Worm (Caenorhabditis elegans) whole organism, L4 larva: ENCODE data around the gene srx-78.
A peak's percentile ranks its signal among the peaks of the same experiment; 100 is the strongest.

ENCODE experiments used
- D1046.2 ChIP-seq: fragments of 200-800 bp; sonication (Bioruptor generic); IDR thresholded peaks from 2 replicates; pipeline ENCODE4 v1.3.6; 2022; ENCODE audit warnings: missing genetic modification characterization, missing compliant biosample characterization
- F26F4.8 ChIP-seq: fragments of 200-800 bp; sonication (Bioruptor generic); conservative IDR thresholded peaks from 2 replicates; pipeline ENCODE4 v1.3.6; 2022; ENCODE audit warnings: missing genetic modification characterization, missing compliant biosample characterization
- T26A8.4 ChIP-seq: fragments of 200-800 bp; sonication (Bioruptor generic); IDR thresholded peaks from 2 replicates; pipeline ENCODE4 v1.3.6; 2022; ENCODE audit warnings: missing genetic modification characterization, missing compliant biosample characterization
- Y48G9A.11 ChIP-seq: fragments of 200-800 bp; sonication (Bioruptor generic); IDR thresholded peaks from 2 replicates; pipeline ENCODE4 v1.3.6; 2022; ENCODE audit warnings: missing genetic modification reagents, missing genetic modification characterization, missing compliant biosample characterization
- Y75B8A.6 ChIP-seq: fragments of 200-800 bp; sonication (Bioruptor generic); IDR thresholded peaks from 2 replicates; pipeline ENCODE4 v1.3.6; 2022; ENCODE audit warnings: missing genetic modification reagents, missing genetic modification characterization, missing compliant biosample characterization
- ZK337.2 ChIP-seq: fragments of 200-800 bp; sonication (Bioruptor generic); IDR thresholded peaks from 2 replicates; pipeline ENCODE4 v1.3.6; 2022; ENCODE audit warnings: missing genetic modification reagents, missing genetic modification characterization, missing compliant biosample characterization
- aha-1 ChIP-seq: fragments of 150-350 bp; peaks from one replicate; lab custom pipeline; 2014; ENCODE audit warnings: missing biosample characterization, missing genetic modification characterization
- ama-1 ChIP-seq: fragments of 150-350 bp; optimal IDR thresholded peaks from 2 replicates; lab custom pipeline; 2014; ENCODE audit warnings: inconsistent platforms, mixed read lengths
- ceh-28 ChIP-seq: fragments of 150-350 bp; optimal IDR thresholded peaks from 2 replicates; lab custom pipeline; 2014; ENCODE audit warnings: missing biosample characterization, missing genetic modification reagents, missing genetic modification characterization
- ceh-32 ChIP-seq: sonication (generic microtip); optimal IDR thresholded peaks from 2 replicates; lab custom pipeline; 2016; ENCODE audit warnings: mild to moderate bottlenecking, missing genetic modification characterization, missing compliant biosample characterization; ENCODE audit not compliant: poor library complexity
- daf-12 ChIP-seq: fragments of 150-350 bp; optimal IDR thresholded peaks from 2 replicates; lab custom pipeline; 2014; ENCODE audit warnings: missing biosample characterization, missing genetic modification reagents, missing genetic modification characterization
- daf-19 ChIP-seq: fragments of 200-800 bp; sonication (Bioruptor generic); conservative IDR thresholded peaks from 2 replicates; pipeline ENCODE4 v1.3.6; 2022; ENCODE audit warnings: missing genetic modification characterization, missing compliant biosample characterization
- dmd-8 ChIP-seq: fragments of 200-800 bp; sonication (Bioruptor generic); IDR thresholded peaks from 2 replicates; pipeline ENCODE4 v1.3.6; 2022; ENCODE audit warnings: missing genetic modification characterization, missing compliant biosample characterization
- dmd-9 ChIP-seq: fragments of 200-800 bp; sonication (Bioruptor generic); IDR thresholded peaks from 2 replicates; pipeline ENCODE4 v1.3.6; 2022; ENCODE audit warnings: missing genetic modification reagents, missing genetic modification characterization, missing compliant biosample characterization
- dpl-1 ChIP-seq: fragments of 150-350 bp; optimal IDR thresholded peaks from 2 replicates; lab custom pipeline; 2014; ENCODE audit warnings: missing biosample characterization, missing genetic modification reagents, missing genetic modification characterization
- dve-1 ChIP-seq: sonication (generic microtip); optimal IDR thresholded peaks from 2 replicates; lab custom pipeline; 2017; ENCODE audit warnings: antibody characterized with exemption, mild to moderate bottlenecking, missing genetic modification characterization, missing compliant biosample characterization; ENCODE audit not compliant: insufficient read depth
- egl-27 ChIP-seq: sonication (generic microtip); optimal IDR thresholded peaks from 3 replicates; lab custom pipeline; 2017; ENCODE audit warnings: missing biosample characterization, missing genetic modification reagents, missing genetic modification characterization
- egl-43 ChIP-seq: fragments of 200-800 bp; sonication (Bioruptor generic); IDR thresholded peaks from 2 replicates; pipeline ENCODE4 v1.3.6; 2022; ENCODE audit warnings: missing genetic modification reagents, missing genetic modification characterization, missing compliant biosample characterization
- gei-8 ChIP-seq: fragments of 200-800 bp; sonication (Bioruptor generic); optimal IDR thresholded peaks from 2 replicates; lab custom pipeline; 2018; ENCODE audit warnings: mild to moderate bottlenecking, missing genetic modification characterization, missing compliant biosample characterization
- hlh-11 ChIP-seq: fragments of 200-800 bp; sonication (Bioruptor generic); optimal IDR thresholded peaks from 2 replicates; lab custom pipeline; 2018; ENCODE audit warnings: mild to moderate bottlenecking, missing genetic modification characterization, missing compliant biosample characterization
- jun-1 ChIP-seq: fragments of 150-350 bp; optimal IDR thresholded peaks from 2 replicates; lab custom pipeline; 2014; ENCODE audit warnings: missing biosample characterization, missing genetic modification reagents, missing genetic modification characterization
- lim-7 ChIP-seq: fragments of 200-800 bp; sonication (Bioruptor generic); IDR thresholded peaks from 2 replicates; pipeline ENCODE4 v1.3.6; 2022; ENCODE audit warnings: missing genetic modification characterization, missing compliant biosample characterization
- lin-1 ChIP-seq: fragments of 200-800 bp; sonication (Bioruptor generic); IDR thresholded peaks from 2 replicates; pipeline ENCODE4 v1.3.6; 2022; ENCODE audit warnings: missing genetic modification reagents, missing genetic modification characterization, missing compliant biosample characterization
- lin-13 ChIP-seq: fragments of 150-350 bp; optimal IDR thresholded peaks from 2 replicates; lab custom pipeline; 2014; ENCODE audit warnings: missing biosample characterization, missing genetic modification reagents, missing genetic modification characterization
- lin-38 ChIP-seq: fragments of 200-800 bp; sonication (Bioruptor generic); IDR thresholded peaks from 2 replicates; pipeline ENCODE4 v1.3.6; 2022; ENCODE audit warnings: missing genetic modification reagents, missing genetic modification characterization, missing compliant biosample characterization
- lin-39 ChIP-seq: fragments of 150-350 bp; optimal IDR thresholded peaks from 2 replicates; lab custom pipeline; 2014; ENCODE audit warnings: missing biosample characterization, missing genetic modification reagents, missing genetic modification characterization
- lir-3 ChIP-seq: sonication (generic microtip); optimal IDR thresholded peaks from 2 replicates; lab custom pipeline; 2016; ENCODE audit warnings: mild to moderate bottlenecking, missing genetic modification characterization, missing compliant biosample characterization
- lsy-2 ChIP-seq, 2 experiments: fragments of 150-350 bp in 1 of 2; sonication (generic microtip) in 1 of 2; optimal IDR thresholded peaks; 2 replicates each; lab custom pipeline; 2014 to 2017; ENCODE audit warnings: missing biosample characterization in 2 of 2, missing genetic modification characterization in 2 of 2
- madf-9 ChIP-seq: fragments of 200-800 bp; sonication (Bioruptor generic); conservative IDR thresholded peaks from 2 replicates; pipeline ENCODE4 v1.3.6; 2022; ENCODE audit warnings: missing genetic modification reagents, missing genetic modification characterization, missing compliant biosample characterization
- mdl-1 ChIP-seq, 2 experiments: fragments of 150-350 bp in 1 of 2; sonication (generic microtip) in 1 of 2; optimal IDR thresholded peaks; 2 replicates each; lab custom pipeline; 2014 to 2017; ENCODE audit warnings: missing biosample characterization in 2 of 2, missing genetic modification characterization in 2 of 2
- mes-2 ChIP-seq: sonication (generic microtip); optimal IDR thresholded peaks from 2 replicates; lab custom pipeline; 2016; ENCODE audit warnings: missing genotype, mild to moderate bottlenecking, missing genetic modification characterization, missing compliant biosample characterization; ENCODE audit not compliant: poor library complexity, severe bottlenecking
- mxl-3 ChIP-seq: fragments of 200-800 bp; sonication (Bioruptor generic); optimal IDR thresholded peaks from 2 replicates; lab custom pipeline; 2018; ENCODE audit warnings: mild to moderate bottlenecking, missing genetic modification characterization, missing compliant biosample characterization
- nhr-48 ChIP-seq: sonication (generic microtip); optimal IDR thresholded peaks from 2 replicates; lab custom pipeline; 2016; ENCODE audit warnings: mild to moderate bottlenecking, missing genetic modification characterization, missing compliant biosample characterization
- rbr-2 ChIP-seq: sonication (generic microtip); optimal IDR thresholded peaks from 2 replicates; lab custom pipeline; 2016; ENCODE audit warnings: missing genotype, missing genetic modification characterization, missing compliant biosample characterization
- skn-1 ChIP-seq: fragments of 150-350 bp; optimal IDR thresholded peaks from 2 replicates; lab custom pipeline; 2014; ENCODE audit warnings: missing biosample characterization, missing genetic modification characterization
- unc-130 ChIP-seq: sonication (generic microtip); optimal IDR thresholded peaks from 2 replicates; lab custom pipeline; 2016; ENCODE audit warnings: missing genetic modification reagents, missing genetic modification characterization, missing compliant biosample characterization
- unc-62 ChIP-seq, 3 experiments: fragments of 150-350 bp in 1 of 3; sonication (generic microtip); optimal IDR thresholded peaks in 2 of 3; peaks in 1 of 3; 1 replicate in 1 of 3; 2 replicates in 2 of 3; lab custom pipeline; 2014 to 2017; ENCODE audit warnings: missing biosample characterization in 3 of 3, missing genetic modification characterization in 3 of 3, missing genetic modification reagents in 3 of 3, missing genotype in 1 of 3
- zag-1 ChIP-seq: fragments of 150-350 bp; optimal IDR thresholded peaks from 2 replicates; lab custom pipeline; 2014; ENCODE audit warnings: missing biosample characterization, missing genetic modification characterization
- zfp-2 ChIP-seq: sonication (generic microtip); optimal IDR thresholded peaks from 2 replicates; lab custom pipeline; 2016; ENCODE audit warnings: mild to moderate bottlenecking, missing genetic modification characterization, missing compliant biosample characterization
- zip-2 ChIP-seq: fragments of 150-350 bp; optimal IDR thresholded peaks from 2 replicates; lab custom pipeline; 2014; ENCODE audit warnings: missing biosample characterization, missing genetic modification characterization

Gene srx-78

ce11 chrV:15054733-15055132 lies 40.1 kb upstream of the srx-78 start:
- TF ChIP-seq aha-1: peak; percentile 91
- no peak for TF ChIP-seq skn-1 (tag; lab: Kevin White, UChicago)

- peak; percentile 49 for TF ChIP-seq aha-1
- no peak for TF ChIP-seq ZK337.2 (GFP tag; lab: Robert Waterston, UW)
- no peak for TF ChIP-seq zag-1 (tag; lab: Kevin White, UChicago)
Measured at ce11 chrV:15055873-15056272, 39.0 kb upstream of the srx-78 start, which contains the start of gene C25D7.16. Gene C25D7.16, plus strand, starts transcription at chrV:15056173.

ce11 chrV:15056346-15056839 lies 38.5 kb upstream of the srx-78 start:
- TF ChIP-seq egl-43: 0 out of 2 replicates have a peak, but pooled peaks have one; percentile 24
- no peak for TF ChIP-seq rbr-2 (tag; lab: Kevin White, UChicago)
- TF ChIP-seq madf-9: no peak
- TF ChIP-seq, all 104 proteins: peak for 1

- no peak for TF ChIP-seq mdl-1 (tag; optimal IDR thresholded peaks at IDR 0.05; lab: Kevin White, UChicago)
- no peak for TF ChIP-seq F26F4.8 (GFP tag; lab: Robert Waterston, UW)
- TF ChIP-seq aha-1: peak; percentile 92
- no peak for TF ChIP-seq lim-7 (GFP tag; lab: Robert Waterston, UW)
- no peak for TF ChIP-seq jun-1
Measured at ce11 chrV:15057724-15058123, 37.1 kb upstream of the srx-78 start.

DNA sequence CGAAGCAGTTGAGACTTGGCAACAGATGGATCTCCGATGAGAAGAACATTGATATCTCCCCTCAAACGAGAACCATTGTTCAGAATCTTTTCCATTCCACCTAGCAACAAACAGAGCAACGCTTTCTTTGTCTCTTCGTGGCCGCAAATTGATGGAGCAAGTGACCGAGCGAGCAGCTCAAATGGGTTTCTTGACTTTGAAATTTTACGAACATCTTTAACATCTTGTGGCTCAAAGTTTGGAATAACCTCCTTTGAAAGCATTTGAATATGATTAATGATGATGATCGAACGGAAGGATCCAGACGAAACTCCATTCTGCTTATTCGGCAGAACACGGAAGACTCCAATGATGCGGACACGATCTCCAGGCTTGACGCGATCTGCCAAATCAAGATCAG lies 36.4 kb upstream of the srx-78 start:
- TF ChIP-seq Y48G9A.11 (GFP tag; lab: Robert Waterston, UW) (no peak), aha-1 (no peak), ama-1 (lab: Kevin White, UChicago) (no peak), unc-62 (GFP tag; optimal IDR thresholded peaks at IDR 0.05 in 1 of 2; lab: Kevin White, UChicago) (peak in 1 of 2 experiments; percentile 98), unc-62 (tag; optimal IDR thresholded peaks at IDR 0.05; lab: Kevin White, UChicago) (no peak)

ce11 chrV:15058965-15059364 lies 35.9 kb upstream of the srx-78 start:
- TF ChIP-seq zfp-2 (tag; lab: Kevin White, UChicago): no peak
- TF ChIP-seq, all 104 proteins: peak for 0

DNA sequence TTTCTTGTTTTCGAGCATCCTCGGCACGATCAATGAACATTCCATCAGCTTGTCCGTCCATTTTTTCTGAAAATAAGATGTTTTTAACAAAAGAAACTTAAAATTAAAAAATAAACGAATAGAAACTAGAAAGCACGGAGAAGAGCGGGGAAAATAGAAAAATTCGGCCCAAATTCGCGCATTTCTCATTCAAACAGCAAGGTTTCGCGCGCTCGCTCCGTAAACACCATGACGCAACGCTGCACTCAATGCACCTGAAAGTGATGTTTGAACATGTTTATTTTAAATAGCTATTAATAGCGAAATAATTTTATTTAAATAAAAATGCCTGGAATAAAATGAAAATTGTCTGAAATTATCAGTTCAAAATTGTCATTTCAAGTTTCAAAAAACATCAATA lies 35.3 kb upstream of the srx-78 start, which contains the start of the genes mcm-3 and C25D7.15:
Gene mcm-3 (minus strand): TSS at position 66 of the 400 bp plus-strand sequence.
Gene C25D7.15 (plus strand): TSS at position 275 of the 400 bp plus-strand sequence.
- TF ChIP-seq lin-13 (GFP tag; lab: Kevin White, UChicago) (no peak), ceh-32 (tag; lab: Kevin White, UChicago) (no peak), egl-27 (tag; lab: Kevin White, UChicago) (no peak), Y75B8A.6 (no peak), lin-1 (GFP tag; lab: Robert Waterston, UW) (no peak), hlh-11 (tag; lab: Kevin White, UChicago) (peak; percentile 5), dve-1 (tag; lab: Kevin White, UChicago) (no peak), D1046.2 (no peak), egl-43 (no peak), daf-19 (GFP tag; lab: Robert Waterston, UW) (no peak), ama-1 (lab: Kevin White, UChicago) (no peak), lin-39 (tag; lab: Kevin White, UChicago) (no peak), dmd-9 (GFP tag; lab: Robert Waterston, UW) (no peak), mes-2 (peak; percentile 64), mxl-3 (GFP tag; lab: Kevin White, UChicago) (no peak), dpl-1 (GFP tag; lab: Kevin White, UChicago) (peak; percentile 85), daf-12 (no peak), lir-3 (no peak), dmd-8 (no peak), unc-130 (GFP tag; lab: Kevin White, UChicago) (peak; percentile 25), ceh-28 (tag; lab: Kevin White, UChicago) (no peak), lsy-2 (tag; optimal IDR thresholded peaks at IDR 0.05; lab: Kevin White, UChicago) (no peak), zip-2 (tag; lab: Kevin White, UChicago) (no peak), lin-38 (GFP tag; lab: Robert Waterston, UW) (peak; percentile 66), nhr-48 (tag; lab: Kevin White, UChicago) (peak; percentile 12), T26A8.4 (GFP tag; lab: Robert Waterston, UW) (no peak), gei-8 (GFP tag; lab: Kevin White, UChicago) (no peak)
